Fruit fly (Drosophila melanogaster): ENCODE results near the gene CG11444.

Gene CG11444

dm6 chrX:4540430-4540932 is 13.7 kb downstream of the CG11444 start, which contains the start of the genes rb and CHOp24 (continued):
- TF ChIP-seq CG30431 (GFP tag; optimal IDR thresholded peaks at IDR 0.05) (no peak), nerfin-2 (GFP tag; IDR thresholded peaks at IDR 0.05; ENCODE audit: partially characterized antibody) (peak; percentile 96), Blimp-1 (GFP tag; optimal IDR thresholded peaks at IDR 0.05) (no peak), nmo (GFP tag; optimal IDR thresholded peaks at IDR 0.05) (peak; percentile 85), sens-2 (GFP tag; IDR thresholded peaks at IDR 0.05) (no peak), Chrac-16 (GFP tag; optimal IDR thresholded peaks at IDR 0.05) (peak; percentile 4), Dip2 (GFP tag; IDR thresholded peaks at IDR 0.05) (no peak), CG8281 (tag; optimal IDR thresholded peaks at IDR 0.05) (no peak), fru (optimal IDR thresholded peaks at IDR 0.05) (no peak), Sry-β (GFP tag; optimal IDR thresholded peaks at IDR 0.05) (no peak), kni (GFP tag; optimal IDR thresholded peaks at IDR 0.05) (no peak), sc (optimal IDR thresholded peaks at IDR 0.05) (no peak), sc (GFP tag; optimal IDR thresholded peaks at IDR 0.05) (no peak), jumu (GFP tag; optimal IDR thresholded peaks at IDR 0.05) (peak; percentile 58), Vsx1 (GFP tag; optimal IDR thresholded peaks at IDR 0.05) (no peak), Poxn (GFP tag; IDR thresholded peaks at IDR 0.05) (no peak), ewg (GFP tag; optimal IDR thresholded peaks at IDR 0.05) (no peak), Bgb (GFP tag; IDR thresholded peaks at IDR 0.05; ENCODE audit: partially characterized antibody) (peak; percentile 89), grn (GFP tag; optimal IDR thresholded peaks at IDR 0.05) (no peak), ranshi (GFP tag; IDR thresholded peaks at IDR 0.05) (no peak), seq (GFP tag; IDR thresholded peaks at IDR 0.05) (no peak), CG10274 (GFP tag; optimal IDR thresholded peaks at IDR 0.05) (no peak), Ets97D (GFP tag; optimal IDR thresholded peaks at IDR 0.05) (peak; percentile 41), B-H2 (GFP tag; optimal IDR thresholded peaks at IDR 0.05) (no peak), Fer1 (GFP tag; optimal IDR thresholded peaks at IDR 0.05) (peak; percentile 14), NfI (GFP tag; optimal IDR thresholded peaks at IDR 0.05) (no peak), CG5180 (GFP tag; optimal IDR thresholded peaks at IDR 0.05) (no peak), CG16813 (GFP tag; IDR thresholded peaks at IDR 0.05; ENCODE audit: partially characterized antibody) (peak; percentile 94), dmrt99B (tag; optimal IDR thresholded peaks at IDR 0.05) (no peak), knrl (GFP tag; IDR thresholded peaks at IDR 0.05; ENCODE audit: partially characterized antibody) (peak; percentile 92), Optix (GFP tag; IDR thresholded peaks at IDR 0.05) (no peak), amos (GFP tag; IDR thresholded peaks at IDR 0.05; ENCODE audit: partially characterized antibody) (peak; percentile 84), Nf-YA (GFP tag; IDR thresholded peaks at IDR 0.05) (no peak), klu (GFP tag; IDR thresholded peaks at IDR 0.05) (no peak), tll (GFP tag; optimal IDR thresholded peaks at IDR 0.05) (no peak), so (GFP tag; IDR thresholded peaks at IDR 0.05) (no peak), CG16863 (GFP tag; optimal IDR thresholded peaks at IDR 0.05) (no peak), HLHmδ (GFP tag; optimal IDR thresholded peaks at IDR 0.05) (no peak), CG17186 (GFP tag; optimal IDR thresholded peaks at IDR 0.05) (peak; percentile 86), CG11723 (GFP tag; optimal IDR thresholded peaks at IDR 0.05) (no peak), corto (GFP tag; optimal IDR thresholded peaks at IDR 0.05) (no peak), BtbVII (GFP tag; optimal IDR thresholded peaks at IDR 0.05) (no peak), cas (GFP tag; IDR thresholded peaks at IDR 0.05) (no peak), Lpt (GFP tag; optimal IDR thresholded peaks at IDR 0.05) (no peak), tgo (GFP tag; IDR thresholded peaks at IDR 0.05) (no peak), salm (tag; optimal IDR thresholded peaks at IDR 0.05) (no peak), Max (GFP tag; optimal IDR thresholded peaks at IDR 0.05) (peak; percentile 28), CHES-1-like (GFP tag; optimal IDR thresholded peaks at IDR 0.05) (peak; percentile 49), Xbp1 (GFP tag; optimal IDR thresholded peaks at IDR 0.05) (peak; percentile 51), abd-A (tag; optimal IDR thresholded peaks at IDR 0.05) (no peak), tup (GFP tag; optimal IDR thresholded peaks at IDR 0.05) (no peak)

Measured in whole organism, embryonic.